Fruit fly (Drosophila melanogaster): ENCODE data around the gene cyc.

cyc gene

DNA sequence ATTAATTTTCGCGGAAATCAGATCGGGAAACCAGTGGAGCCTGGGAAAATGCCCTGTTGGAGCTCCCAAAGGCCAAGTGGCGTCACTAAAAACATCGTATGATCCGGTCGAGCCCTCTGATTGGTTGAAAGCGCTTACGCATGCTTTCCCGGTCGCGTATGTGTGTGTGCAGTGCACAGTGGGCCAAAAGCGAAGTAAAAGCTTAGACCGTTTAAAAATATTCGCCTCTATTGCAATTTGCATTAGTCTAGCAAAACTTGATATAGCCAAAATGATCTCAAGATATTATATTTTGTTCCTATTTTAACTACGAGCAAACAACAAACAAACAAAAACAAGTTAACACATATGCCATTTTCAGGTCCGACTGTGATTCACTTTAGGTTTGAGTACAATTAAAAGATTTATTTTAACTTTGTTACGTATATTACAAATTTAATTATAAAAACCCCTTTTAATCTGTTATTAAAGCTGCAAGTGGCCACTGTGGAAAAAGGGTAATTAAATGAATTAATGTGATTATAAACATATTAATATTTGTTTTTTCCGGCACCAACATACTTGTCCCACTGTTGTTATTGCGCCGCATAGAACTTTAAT is 21.4 kb downstream of the cyc start (continued):
- TF ChIP-seq cas (GFP tag; IDR thresholded peaks at IDR 0.05), result 0 out of 2 replicates have a peak, but pooled peaks have one; percentile 31
- peak; percentile 51; the same call in 1 of the 2 replicates for TF ChIP-seq chm (GFP tag; IDR thresholded peaks at IDR 0.05)
- peak; percentile 68 for TF ChIP-seq exex (tag; optimal IDR thresholded peaks at IDR 0.05)
- TF ChIP-seq CG6813 (GFP tag; optimal IDR thresholded peaks at IDR 0.05), result peak; percentile 82
- peak; percentile 65 to 84 for TF ChIP-seq Pdp1 (GFP tag; optimal IDR thresholded peaks at IDR 0.05)
- peak; percentile 22 for TF ChIP-seq ac (GFP tag; optimal IDR thresholded peaks at IDR 0.05)
- TF ChIP-seq lov (optimal IDR thresholded peaks at IDR 0.05), result no peak
- peak; percentile 84; the same call in 2 of the 3 replicates for TF ChIP-seq lov (GFP tag; IDR thresholded peaks at IDR 0.05)
- TF ChIP-seq usp (GFP tag; optimal IDR thresholded peaks at IDR 0.05), result no peak
- peak; percentile 72 for TF ChIP-seq CG8388 (GFP tag; optimal IDR thresholded peaks at IDR 0.05)
- peak; percentile 96 for TF ChIP-seq Med (GFP tag)
- TF ChIP-seq phol (tag; optimal IDR thresholded peaks at IDR 0.05), result peak; percentile 83
- no peak; the same call in 1 of the 2 replicates for TF ChIP-seq ttk (GFP tag; IDR thresholded peaks at IDR 0.05)
- TF ChIP-seq ci (GFP tag; IDR thresholded peaks at IDR 0.05), result peak; percentile 85
- TF ChIP-seq cad (GFP tag; optimal IDR thresholded peaks at IDR 0.05), result no peak
- peak; percentile 93 for TF ChIP-seq CG12659 (GFP tag; optimal IDR thresholded peaks at IDR 0.05)
- no peak; the same call in 1 of the 2 replicates for TF ChIP-seq Scr (GFP tag; IDR thresholded peaks at IDR 0.05; ENCODE audit: partially characterized antibody)
- peak; percentile 57 for TF ChIP-seq dm (GFP tag; optimal IDR thresholded peaks at IDR 0.05)
- peak; percentile 88 for TF ChIP-seq CG30403 (GFP tag; optimal IDR thresholded peaks at IDR 0.05)
- TF ChIP-seq Xrp1 (GFP tag; IDR thresholded peaks at IDR 0.05), result peak; percentile 82
- peak; percentile 39 for TF ChIP-seq gro (GFP tag; optimal IDR thresholded peaks at IDR 0.05)
- TF ChIP-seq CG7786 (GFP tag; optimal IDR thresholded peaks at IDR 0.05), result peak; percentile 81
- peak; percentile 86 for TF ChIP-seq CG4424 (GFP tag; optimal IDR thresholded peaks at IDR 0.05)
- peak; percentile 51 for TF ChIP-seq CG3838 (GFP tag; optimal IDR thresholded peaks at IDR 0.05)
- TF ChIP-seq Blimp-1 (GFP tag; optimal IDR thresholded peaks at IDR 0.05), result peak; percentile 74
- TF ChIP-seq CG4707 (GFP tag; optimal IDR thresholded peaks at IDR 0.05), result peak; percentile 81
- TF ChIP-seq CG1647 (GFP tag; optimal IDR thresholded peaks at IDR 0.05), result peak; percentile 13
- 0 out of 3 replicates have a peak, but pooled peaks have one; percentile 15 for TF ChIP-seq CG2889 (GFP tag; IDR thresholded peaks at IDR 0.05)
- peak; percentile 66 for TF ChIP-seq CG12155 (GFP tag; optimal IDR thresholded peaks at IDR 0.05)
- peak; percentile 56; the same call in 1 of the 2 replicates for TF ChIP-seq klu (GFP tag; IDR thresholded peaks at IDR 0.05)
- peak; percentile 76 for TF ChIP-seq onecut (GFP tag; IDR thresholded peaks at IDR 0.05)
- TF ChIP-seq CG9437 (GFP tag; optimal IDR thresholded peaks at IDR 0.05), result peak; percentile 89
- peak; percentile 88 for TF ChIP-seq cwo (GFP tag; optimal IDR thresholded peaks at IDR 0.05)
- peak; percentile 57 for TF ChIP-seq twi (tag; optimal IDR thresholded peaks at IDR 0.05)
- no peak for TF ChIP-seq yki (optimal IDR thresholded peaks at IDR 0.05)
- TF ChIP-seq jigr1 (GFP tag; IDR thresholded peaks at IDR 0.05), result 0 out of 3 replicates have a peak, but pooled peaks have one; percentile 28
- peak; percentile 28 for TF ChIP-seq trh (GFP tag; optimal IDR thresholded peaks at IDR 0.05)
- peak; percentile 69 for TF ChIP-seq CG8281 (tag; optimal IDR thresholded peaks at IDR 0.05)
- TF ChIP-seq CG2199 (GFP tag; IDR thresholded peaks at IDR 0.05), result no peak; the same call in 2 of the 3 replicates
- peak; percentile 30 for TF ChIP-seq CG13123 (GFP tag; optimal IDR thresholded peaks at IDR 0.05)
- TF ChIP-seq hth (optimal IDR thresholded peaks at IDR 0.05), result no peak
- TF ChIP-seq CG32532 (GFP tag; IDR thresholded peaks at IDR 0.05), result peak; percentile 83
- TF ChIP-seq zen (tag; optimal IDR thresholded peaks at IDR 0.05), result peak; percentile 39
- peak; percentile 88 for TF ChIP-seq CG12391 (tag; optimal IDR thresholded peaks at IDR 0.05)
- peak; percentile 78 for TF ChIP-seq Dbx (GFP tag; IDR thresholded peaks at IDR 0.05)
- TF ChIP-seq unc-4 (GFP tag; IDR thresholded peaks at IDR 0.05; ENCODE audit: partially characterized antibody), result no peak
- no peak for TF ChIP-seq crc (GFP tag; optimal IDR thresholded peaks at IDR 0.05)
- TF ChIP-seq cato (GFP tag; optimal IDR thresholded peaks at IDR 0.05; ENCODE audit: borderline replicate concordance), result peak; percentile 79
- TF ChIP-seq CG32767 (GFP tag; IDR thresholded peaks at IDR 0.05), result peak; percentile 62
- peak; percentile 82 for TF ChIP-seq Xbp1 (GFP tag; optimal IDR thresholded peaks at IDR 0.05)
